Fruit fly (Drosophila melanogaster): ENCODE data around the gene ND-49L.
A peak's percentile ranks its signal among the peaks of the same experiment; 100 is the strongest.

Gene ND-49L

DNA sequence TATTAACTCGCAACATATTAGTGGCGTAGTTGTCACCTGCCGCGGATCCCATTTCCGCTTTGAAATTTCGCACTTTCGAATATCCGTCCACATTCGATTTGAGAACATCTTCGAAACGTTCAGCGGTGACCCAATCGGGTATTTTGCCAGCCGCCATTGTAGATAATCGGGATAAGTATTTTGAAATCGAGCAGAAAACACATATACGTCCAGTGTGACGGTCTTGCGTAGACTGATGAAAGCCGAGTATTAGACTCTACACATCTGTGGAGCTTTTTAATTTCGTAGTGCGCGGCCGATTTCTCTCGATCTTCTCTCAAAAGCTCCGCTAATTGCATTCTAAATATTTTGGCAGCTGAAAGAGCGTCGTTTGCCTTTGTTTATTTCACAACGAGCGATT, 29.0 kb upstream of the ND-49L start, which contains the start of gene CHKov1:
Gene CHKov1, minus strand, starts transcription at position 238 of the 400 bp plus-strand sequence.
- TF ChIP-seq dsf (GFP tag; optimal IDR thresholded peaks at IDR 0.05; ENCODE audit: borderline replicate concordance) (no peak), Dif (GFP tag; optimal IDR thresholded peaks at IDR 0.05; ENCODE audit: partially characterized antibody) (peak; percentile 40), brk (GFP tag; optimal IDR thresholded peaks at IDR 0.05) (no peak), Rel (GFP tag; optimal IDR thresholded peaks at IDR 0.05) (peak; percentile 31), Rel (tag; optimal IDR thresholded peaks at IDR 0.05) (peak; percentile 84), Hr78 (GFP tag; optimal IDR thresholded peaks at IDR 0.05) (no peak), OdsH (GFP tag; optimal IDR thresholded peaks at IDR 0.05) (peak; percentile 42), rgr (GFP tag; optimal IDR thresholded peaks at IDR 0.05) (peak; percentile 33), Sp1 (GFP tag; optimal IDR thresholded peaks at IDR 0.05) (no peak), Vsx2 (GFP tag; optimal IDR thresholded peaks at IDR 0.05; ENCODE audit: partially characterized antibody) (peak; percentile 14), jim (GFP tag; optimal IDR thresholded peaks at IDR 0.05) (no peak), sv (GFP tag; optimal IDR thresholded peaks at IDR 0.05) (no peak), h (GFP tag; optimal IDR thresholded peaks at IDR 0.05) (no peak), dl (GFP tag; optimal IDR thresholded peaks at IDR 0.05; ENCODE audit: insufficient read depth in 1 of 2, partially characterized antibody in 2 of 2) (peak; percentile 9 to 15)

DNA sequence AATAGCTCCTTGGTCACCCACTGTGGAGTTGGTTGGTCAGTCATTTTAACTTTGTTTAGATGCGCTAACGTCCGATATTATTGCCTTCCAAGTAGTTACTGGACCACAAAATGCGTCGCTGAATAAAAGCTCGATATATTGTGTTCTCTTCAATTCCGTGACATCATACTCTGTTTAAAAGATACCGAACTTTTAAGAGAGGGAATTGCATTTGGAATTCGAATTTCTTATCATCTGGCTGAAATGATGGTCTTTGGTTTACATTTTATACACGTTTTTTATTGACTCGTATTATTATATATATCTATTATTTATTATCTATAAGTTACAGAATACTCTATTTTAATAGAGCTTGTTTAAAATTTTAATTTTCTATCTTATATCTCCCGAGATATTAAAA, 27.0 kb upstream of the ND-49L start, which contains the start of gene CHKov2:
Gene CHKov2, minus strand, starts transcription at position 101 of the 400 bp plus-strand sequence.
- TF ChIP-seq psq (GFP tag; optimal IDR thresholded peaks at IDR 0.05), result no peak
- TF ChIP-seq Jra (GFP tag; optimal IDR thresholded peaks at IDR 0.05), result no peak
- no peak for TF ChIP-seq woc (GFP tag; optimal IDR thresholded peaks at IDR 0.05)

DNA sequence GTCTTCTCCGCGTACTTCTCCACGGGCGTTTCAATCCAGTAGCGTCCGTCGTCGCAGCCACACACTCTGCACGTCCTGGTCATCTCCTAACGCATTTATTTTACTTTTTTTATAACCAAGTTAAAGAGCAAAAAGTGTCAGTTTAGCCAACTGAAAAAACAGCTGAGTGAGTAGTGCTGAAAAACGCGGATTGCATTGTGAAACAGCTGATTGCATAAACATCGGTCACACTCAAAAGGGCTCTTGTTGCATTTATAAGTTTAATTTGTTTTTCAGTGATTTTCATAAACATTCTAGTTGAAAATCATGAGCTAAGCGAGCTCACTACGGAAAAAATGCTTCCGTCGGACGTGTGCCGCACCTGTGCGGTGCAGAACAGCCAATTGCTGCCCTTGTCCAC, 23.0 kb upstream of the ND-49L start, which contains the start of the genes CG10669 and CG11902:
Gene CG10669, minus strand, starts transcription at position 179 of the 400 bp plus-strand sequence.
Gene CG11902, plus strand, starts transcription at position 193 of the 400 bp plus-strand sequence.
- TF ChIP-seq Hr83 (GFP tag; optimal IDR thresholded peaks at IDR 0.05; ENCODE audit: poor library complexity, severe bottlenecking) (peak; percentile 18), sage (GFP tag; optimal IDR thresholded peaks at IDR 0.05) (no peak), woc (GFP tag; optimal IDR thresholded peaks at IDR 0.05) (no peak)

- no peak for TF ChIP-seq sage (GFP tag; optimal IDR thresholded peaks at IDR 0.05)
- TF ChIP-seq CrebA (GFP tag; optimal IDR thresholded peaks at IDR 0.05; ENCODE audit: borderline replicate concordance), result no peak
- no peak for TF ChIP-seq h (GFP tag; optimal IDR thresholded peaks at IDR 0.05)
- no peak for TF ChIP-seq br (GFP tag; optimal IDR thresholded peaks at IDR 0.05)
- TF ChIP-seq GATAd (GFP tag; optimal IDR thresholded peaks at IDR 0.05), result no peak
- TF ChIP-seq Jra (GFP tag; optimal IDR thresholded peaks at IDR 0.05), result no peak
- TF ChIP-seq fru (GFP tag; optimal IDR thresholded peaks at IDR 0.05), result no peak
- no peak for TF ChIP-seq rgr (GFP tag; optimal IDR thresholded peaks at IDR 0.05)
- TF ChIP-seq Dif (GFP tag; optimal IDR thresholded peaks at IDR 0.05; ENCODE audit: partially characterized antibody), result no peak
- no peak for TF ChIP-seq Rel (GFP tag; optimal IDR thresholded peaks at IDR 0.05)
- no peak for TF ChIP-seq Rel (tag; optimal IDR thresholded peaks at IDR 0.05)
Observed at dm6 chr3R:25339952-25340351, 18.1 kb upstream of the ND-49L start, which contains the start of gene rha. Gene rha (plus strand): TSS chr3R:25340252.

- TF ChIP-seq dsf (GFP tag; optimal IDR thresholded peaks at IDR 0.05; ENCODE audit: borderline replicate concordance), result no peak
- TF ChIP-seq sv (GFP tag; optimal IDR thresholded peaks at IDR 0.05), result no peak
- TF ChIP-seq brk (GFP tag; optimal IDR thresholded peaks at IDR 0.05), result no peak
- no peak for TF ChIP-seq rgr (GFP tag; optimal IDR thresholded peaks at IDR 0.05)
- no peak for TF ChIP-seq N (GFP tag; optimal IDR thresholded peaks at IDR 0.05)
- no peak for TF ChIP-seq jim (GFP tag; optimal IDR thresholded peaks at IDR 0.05)
- TF ChIP-seq Rel (GFP tag; optimal IDR thresholded peaks at IDR 0.05), result no peak
- TF ChIP-seq Rel (tag; optimal IDR thresholded peaks at IDR 0.05), result no peak
- no peak for TF ChIP-seq Abd-B (GFP tag; optimal IDR thresholded peaks at IDR 0.05)
- TF ChIP-seq fru (GFP tag; optimal IDR thresholded peaks at IDR 0.05), result no peak
- no peak for TF ChIP-seq Myc (optimal IDR thresholded peaks at IDR 0.05)
- TF ChIP-seq Sp1 (GFP tag; optimal IDR thresholded peaks at IDR 0.05), result no peak
- no peak for TF ChIP-seq OdsH (GFP tag; optimal IDR thresholded peaks at IDR 0.05)
- TF ChIP-seq CrebA (GFP tag; optimal IDR thresholded peaks at IDR 0.05; ENCODE audit: borderline replicate concordance), result no peak
- TF ChIP-seq lola (GFP tag; optimal IDR thresholded peaks at IDR 0.05), result no peak
- no peak for TF ChIP-seq CG32264 (GFP tag; optimal IDR thresholded peaks at IDR 0.05)
- no peak for TF ChIP-seq ey (GFP tag; optimal IDR thresholded peaks at IDR 0.05)
- no peak for TF ChIP-seq Mio (GFP tag; optimal IDR thresholded peaks at IDR 0.05)
- no peak for TF ChIP-seq tai (GFP tag; optimal IDR thresholded peaks at IDR 0.05)
Observed at dm6 chr3R:25346899-25347298, 11.2 kb upstream of the ND-49L start, which contains the start of gene tobi. Gene tobi (minus strand): TSS chr3R:25346921.
